Worm (Caenorhabditis elegans) whole organism, L1 larva: ENCODE results near the gene fbxa-67.

Experiments
- C04F5.9 ChIP-seq: sonication (generic microtip); optimal IDR thresholded peaks from 2 replicates; lab custom pipeline; 2016; ENCODE audit warnings: missing genetic modification characterization, missing compliant biosample characterization
- C16A3.4 ChIP-seq: fragments of 150-350 bp; optimal IDR thresholded peaks from 2 replicates; lab custom pipeline; 2014; ENCODE audit warnings: missing biosample characterization, missing genetic modification characterization
- C34B4.2 ChIP-seq: sonication (generic microtip); optimal IDR thresholded peaks from 2 replicates; lab custom pipeline; 2017; ENCODE audit warnings: mild to moderate bottlenecking, missing genetic modification characterization, missing compliant biosample characterization
- F16B12.6 ChIP-seq: fragments of 150-350 bp; optimal IDR thresholded peaks from 2 replicates; lab custom pipeline; 2014; ENCODE audit warnings: missing biosample characterization, missing genetic modification characterization
- Y116A8C.19 ChIP-seq: sonication (generic microtip); optimal IDR thresholded peaks from 2 replicates; lab custom pipeline; 2016; ENCODE audit warnings: missing compliant biosample characterization, missing genetic modification characterization, borderline replicate concordance
- alr-1 ChIP-seq: fragments of 200-800 bp; sonication (Bioruptor generic); optimal IDR thresholded peaks from 2 replicates; lab custom pipeline; 2018; ENCODE audit warnings: borderline replicate concordance, mild to moderate bottlenecking, missing genetic modification characterization, missing compliant biosample characterization
- aly-2 ChIP-seq: fragments of 150-350 bp; optimal IDR thresholded peaks from 2 replicates; lab custom pipeline; 2014; ENCODE audit warnings: missing biosample characterization, missing genetic modification characterization
- dpl-1 ChIP-seq, 3 experiments: fragments of 150-350 bp in 2 of 3; sonication (generic microtip) in 1 of 3; optimal IDR thresholded peaks; 2 replicates each; lab custom pipeline; 2014 to 2017; ENCODE audit warnings: missing biosample characterization in 3 of 3, missing genetic modification characterization in 3 of 3, missing genetic modification reagents in 3 of 3
- dsc-1 ChIP-seq: sonication (generic microtip); optimal IDR thresholded peaks from 2 replicates; lab custom pipeline; 2016; ENCODE audit warnings: mild to moderate bottlenecking, missing genetic modification characterization, missing compliant biosample characterization
- egl-13 ChIP-seq: sonication (generic microtip); optimal IDR thresholded peaks from 2 replicates; lab custom pipeline; 2016; ENCODE audit warnings: missing genotype, missing genetic modification reagents, missing genetic modification characterization, missing compliant biosample characterization
- egl-27 ChIP-seq, 2 experiments: fragments of 150-350 bp in 1 of 2; sonication (generic microtip); optimal IDR thresholded peaks; 3 replicates each; lab custom pipeline; 2017 to 2018; ENCODE audit warnings: missing biosample characterization in 2 of 2, missing genetic modification characterization in 2 of 2, missing genetic modification reagents in 2 of 2
- elt-2 ChIP-seq: sonication (generic microtip); optimal IDR thresholded peaks from 2 replicates; lab custom pipeline; 2016; ENCODE audit warnings: missing genetic modification characterization, mild to moderate bottlenecking, inconsistent platforms, missing compliant biosample characterization, missing genetic modification reagents
- ets-5 ChIP-seq: fragments of 200-800 bp; sonication (Bioruptor generic); IDR thresholded peaks from 2 replicates; pipeline ENCODE4 v1.3.6; 2022; ENCODE audit warnings: missing genetic modification characterization, missing compliant biosample characterization
- hlh-4 ChIP-seq: sonication (generic microtip); optimal IDR thresholded peaks from 2 replicates; lab custom pipeline; 2016; ENCODE audit warnings: mild to moderate bottlenecking, missing genetic modification characterization, missing compliant biosample characterization
- jun-1 ChIP-seq: fragments of 150-350 bp; optimal IDR thresholded peaks from 2 replicates; lab custom pipeline; 2014; ENCODE audit warnings: missing biosample characterization, missing genetic modification reagents, missing genetic modification characterization
- lin-13 ChIP-seq: fragments of 150-350 bp; optimal IDR thresholded peaks from 2 replicates; lab custom pipeline; 2014; ENCODE audit warnings: missing biosample characterization, missing genetic modification reagents, missing genetic modification characterization
- lin-14 ChIP-seq: fragments of 200-800 bp; sonication (Bioruptor generic); optimal IDR thresholded peaks from 2 replicates; lab custom pipeline; 2018; ENCODE audit warnings: mild to moderate bottlenecking, missing genetic modification characterization, moderate library complexity, missing compliant biosample characterization
- lin-39 ChIP-seq: fragments of 150-350 bp; optimal IDR thresholded peaks from 2 replicates; lab custom pipeline; 2014; ENCODE audit warnings: missing biosample characterization, missing genetic modification reagents, missing genetic modification characterization
- lir-3 ChIP-seq: sonication (generic microtip); optimal IDR thresholded peaks from 2 replicates; lab custom pipeline; 2016; ENCODE audit warnings: mild to moderate bottlenecking, missing genetic modification characterization, moderate library complexity, missing compliant biosample characterization; ENCODE audit not compliant: poor library complexity
- lsy-2 ChIP-seq, 2 experiments: fragments of 150-350 bp; optimal IDR thresholded peaks; 2 replicates each; lab custom pipeline; 2014; ENCODE audit warnings: missing biosample characterization in 2 of 2, missing genetic modification characterization in 2 of 2
- mab-9 ChIP-seq: fragments of 200-800 bp; sonication (Bioruptor generic); IDR thresholded peaks from 2 replicates; pipeline ENCODE4 v1.3.6; 2022; ENCODE audit warnings: missing genetic modification reagents, missing genetic modification characterization, missing compliant biosample characterization
- mdl-1 ChIP-seq, 2 experiments: fragments of 150-350 bp; optimal IDR thresholded peaks; 2 replicates each; lab custom pipeline; 2014 to 2017; ENCODE audit warnings: missing biosample characterization in 2 of 2, missing genetic modification characterization in 2 of 2, inconsistent platforms in 1 of 2
- mep-1 ChIP-seq: fragments of 150-350 bp; optimal IDR thresholded peaks from 2 replicates; lab custom pipeline; 2014; ENCODE audit warnings: missing biosample characterization, missing genetic modification characterization
- nhr-12 ChIP-seq: sonication (generic microtip); optimal IDR thresholded peaks from 2 replicates; lab custom pipeline; 2017; ENCODE audit warnings: missing biosample characterization, missing genetic modification characterization
- nhr-237 ChIP-seq: fragments of 150-350 bp; optimal IDR thresholded peaks from 2 replicates; lab custom pipeline; 2014; ENCODE audit warnings: missing biosample characterization, missing genetic modification characterization
- nhr-76 ChIP-seq: sonication (generic microtip); optimal IDR thresholded peaks from 2 replicates; lab custom pipeline; 2017; ENCODE audit warnings: missing biosample characterization, missing genetic modification characterization
- nhr-77 ChIP-seq: fragments of 150-350 bp; optimal IDR thresholded peaks from 2 replicates; lab custom pipeline; 2014; ENCODE audit warnings: missing biosample characterization, missing genetic modification characterization
- nhr-85 ChIP-seq: sonication (generic microtip); peaks from one replicate; lab custom pipeline; 2016; ENCODE audit warnings: missing genetic modification characterization, inconsistent platforms, missing compliant biosample characterization
- pax-3 ChIP-seq: fragments of 200-800 bp; sonication (Bioruptor generic); optimal IDR thresholded peaks from 2 replicates; lab custom pipeline; 2018; ENCODE audit warnings: mild to moderate bottlenecking, missing genetic modification characterization, moderate library complexity, missing compliant biosample characterization
- rnt-1 ChIP-seq: sonication (generic microtip); optimal IDR thresholded peaks from 2 replicates; lab custom pipeline; 2016; ENCODE audit warnings: mild to moderate bottlenecking, missing genetic modification characterization, moderate library complexity, missing compliant biosample characterization
- sup-37 ChIP-seq: fragments of 200-800 bp; sonication (Bioruptor generic); optimal IDR thresholded peaks from 2 replicates; lab custom pipeline; 2018; ENCODE audit warnings: mild to moderate bottlenecking, missing genetic modification characterization, missing compliant biosample characterization
- swsn-7 ChIP-seq: sonication (generic microtip); optimal IDR thresholded peaks from 2 replicates; lab custom pipeline; 2016; ENCODE audit warnings: missing genetic modification characterization, missing compliant biosample characterization
- tlp-1 ChIP-seq: fragments of 150-350 bp; optimal IDR thresholded peaks from 2 replicates; lab custom pipeline; 2014; ENCODE audit warnings: missing biosample characterization, missing genetic modification characterization
- unc-30 ChIP-seq: sonication (generic microtip); optimal IDR thresholded peaks from 2 replicates; lab custom pipeline; 2017; ENCODE audit warnings: missing biosample characterization, missing genetic modification characterization
- unc-62 ChIP-seq: fragments of 150-350 bp; optimal IDR thresholded peaks from 2 replicates; lab custom pipeline; 2014; ENCODE audit warnings: missing biosample characterization, missing genetic modification reagents, missing genetic modification characterization
- vab-15 ChIP-seq: sonication (generic microtip); optimal IDR thresholded peaks from 2 replicates; lab custom pipeline; 2017; ENCODE audit warnings: missing genotype, mild to moderate bottlenecking, missing genetic modification characterization, missing compliant biosample characterization
- xbp-1 ChIP-seq: sonication (generic microtip); optimal IDR thresholded peaks from 2 replicates; lab custom pipeline; 2016; ENCODE audit warnings: missing genetic modification characterization, missing compliant biosample characterization
- zag-1 ChIP-seq: fragments of 150-350 bp; optimal IDR thresholded peaks from 2 replicates; lab custom pipeline; 2014; ENCODE audit warnings: missing biosample characterization, missing genetic modification characterization
- zip-4 ChIP-seq: fragments of 200-800 bp; sonication (Bioruptor generic); optimal IDR thresholded peaks from 2 replicates; lab custom pipeline; 2018; ENCODE audit warnings: mild to moderate bottlenecking, missing genetic modification characterization, moderate library complexity, missing compliant biosample characterization
- ztf-11 ChIP-seq, 2 experiments: sonication (generic microtip); optimal IDR thresholded peaks; 2 replicates each; lab custom pipeline; 2016 to 2017; ENCODE audit warnings: missing genetic modification characterization in 2 of 2, missing biosample characterization in 1 of 2, missing compliant biosample characterization in 1 of 2
- ztf-4 ChIP-seq: fragments of 150-350 bp; optimal IDR thresholded peaks from 2 replicates; lab custom pipeline; 2014; ENCODE audit warnings: missing biosample characterization, missing genetic modification characterization

Gene fbxa-67

DNA sequence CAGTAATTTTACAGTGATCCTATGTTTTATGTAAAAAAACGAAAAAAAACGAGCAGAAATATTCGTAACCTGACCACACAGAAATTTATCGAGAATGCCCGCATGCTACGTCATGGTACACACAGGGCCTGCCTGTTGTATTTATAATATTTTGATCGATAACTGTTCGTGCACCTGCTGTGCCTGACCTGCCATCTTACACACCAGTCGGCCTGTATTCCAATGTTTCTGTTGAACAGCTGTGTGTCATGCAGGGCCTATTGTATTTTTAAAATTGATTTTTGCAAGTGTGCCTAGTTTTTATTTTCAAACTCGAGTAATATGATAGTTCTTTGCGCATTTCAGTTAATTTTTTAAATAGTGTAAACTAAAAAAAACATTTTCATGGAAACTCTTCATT is 15.8 kb upstream of the fbxa-67 start:
- TF ChIP-seq nhr-12: no peak
- TF ChIP-seq jun-1: no peak
- no peak for TF ChIP-seq swsn-7 (tag; lab: Kevin White, UChicago)
- TF ChIP-seq Y116A8C.19: no peak
- TF ChIP-seq sup-37 (GFP tag; lab: Kevin White, UChicago): no peak

DNA sequence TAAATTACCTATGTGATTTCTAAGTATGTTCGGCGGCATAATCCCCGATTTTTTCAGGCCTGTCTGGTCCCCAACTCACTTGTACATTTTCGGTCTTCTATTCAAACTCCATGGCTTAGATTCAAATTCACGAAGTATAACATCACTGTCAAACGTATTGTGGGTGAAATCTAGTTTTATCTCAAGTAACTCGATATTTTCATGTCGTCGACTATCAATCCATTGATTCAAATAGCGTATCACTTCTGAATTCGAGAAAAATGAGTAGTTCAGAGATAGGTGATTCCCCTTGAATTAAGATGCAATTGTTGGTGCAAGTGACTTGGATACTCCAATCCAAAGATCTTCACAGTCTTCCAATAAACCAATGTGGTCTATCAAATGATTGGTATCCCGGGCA is 14.2 kb upstream of the fbxa-67 start:
- no peak for TF ChIP-seq lin-39 (tag; lab: Kevin White, UChicago)
- no peak for TF ChIP-seq C34B4.2 (tag; lab: Kevin White, UChicago)
- no peak for TF ChIP-seq nhr-76
- no peak for TF ChIP-seq zip-4 (GFP tag; lab: Kevin White, UChicago)
- TF ChIP-seq sup-37 (GFP tag; lab: Kevin White, UChicago): no peak
- no peak for TF ChIP-seq unc-62
- no peak for TF ChIP-seq vab-15 (tag; lab: Kevin White, UChicago)
- TF ChIP-seq nhr-237 (tag; lab: Kevin White, UChicago): no peak
- TF ChIP-seq hlh-4 (tag; lab: Kevin White, UChicago): no peak
- TF ChIP-seq tlp-1: no peak
- no peak for TF ChIP-seq pax-3 (tag; lab: Kevin White, UChicago)

DNA sequence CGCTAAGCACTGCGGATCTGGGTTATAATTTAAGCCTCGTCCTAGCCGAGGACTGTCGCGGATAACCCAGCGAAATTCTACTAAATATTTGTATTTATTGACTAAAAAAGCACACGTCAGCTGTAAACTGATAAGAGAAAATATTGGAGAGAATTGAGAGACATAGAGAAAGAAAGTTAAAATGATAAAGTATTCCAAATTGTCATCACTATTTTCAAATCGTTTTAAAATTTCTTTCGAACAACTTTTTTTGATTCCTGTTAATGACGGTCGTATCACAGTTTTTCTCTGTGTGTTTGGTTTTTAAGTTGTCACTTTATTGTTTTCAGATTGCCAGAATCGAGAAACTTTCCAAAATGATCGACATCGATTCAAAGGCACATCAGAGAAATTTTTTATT is 11.5 kb upstream of the fbxa-67 start, which contains the start of gene fbxa-51:
Gene fbxa-51 (plus strand): TSS at position 322 of the 400 bp plus-strand sequence.
- no peak for TF ChIP-seq aly-2
- TF ChIP-seq C04F5.9 (tag; lab: Kevin White, UChicago): no peak
- TF ChIP-seq egl-27 (tag; optimal IDR thresholded peaks at IDR 0.05; lab: Kevin White, UChicago): no peak
- no peak for TF ChIP-seq lin-39 (tag; lab: Kevin White, UChicago)

DNA sequence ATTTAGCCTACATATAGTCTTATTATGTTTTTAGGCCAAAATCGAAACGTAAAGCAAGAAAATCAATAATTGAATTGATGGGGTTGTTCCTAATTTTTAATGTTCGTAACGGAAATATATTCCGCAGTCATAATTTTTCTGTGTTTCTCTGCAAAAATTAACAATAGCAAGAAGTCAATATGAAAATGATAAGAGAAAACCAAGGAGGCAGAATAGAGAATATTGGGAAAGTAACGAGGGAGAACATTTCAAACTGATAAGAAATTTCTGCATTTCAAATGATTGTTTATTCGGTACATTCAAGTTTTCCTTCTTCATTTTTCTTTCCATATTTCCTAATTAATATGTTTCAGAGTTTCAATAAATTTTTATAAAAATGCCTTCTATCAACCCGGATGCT is 5.5 kb upstream of the fbxa-67 start, which contains the start of gene fbxa-54:
Gene fbxa-54 (plus strand): TSS at position 354 of the 400 bp plus-strand sequence.
- TF ChIP-seq elt-2 (peak; percentile 36), zag-1 (tag; lab: Kevin White, UChicago) (no peak)

DNA sequence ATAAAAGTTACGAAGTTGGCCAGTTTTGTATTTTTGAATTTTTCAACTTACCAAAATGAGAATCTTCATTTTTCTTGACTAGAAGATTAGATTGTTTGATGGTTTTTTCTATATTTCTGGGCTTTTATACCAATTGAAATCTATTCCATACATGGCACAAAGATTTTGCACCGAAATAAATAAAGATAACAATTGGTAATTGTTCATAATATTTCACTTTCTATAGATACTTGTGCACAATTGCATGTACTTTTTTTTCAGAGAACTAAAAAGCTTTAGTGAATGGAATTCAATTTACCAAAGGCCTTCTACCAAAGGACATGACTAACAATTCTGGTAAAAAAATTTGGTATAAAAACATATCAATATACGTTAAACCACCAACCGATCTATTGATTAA is 4.1 kb upstream of the fbxa-67 start, which contains the start of the genes T12B5.15 and T12B5.14:
Gene T12B5.15 (minus strand): TSS at position 101 of the 400 bp plus-strand sequence.
Gene T12B5.14 (plus strand): TSS at position 321 of the 400 bp plus-strand sequence.
- no peak for TF ChIP-seq ets-5

- TF ChIP-seq lin-14 (GFP tag; lab: Kevin White, UChicago): no peak
- no peak for TF ChIP-seq tlp-1
- no peak for TF ChIP-seq alr-1 (tag; lab: Kevin White, UChicago)
- no peak for TF ChIP-seq ztf-4 (tag; lab: Kevin White, UChicago)
- TF ChIP-seq unc-30: no peak
- TF ChIP-seq zag-1 (tag; lab: Kevin White, UChicago): no peak
- TF ChIP-seq lir-3 (tag; lab: Kevin White, UChicago): no peak
- TF ChIP-seq aly-2: no peak
- TF ChIP-seq lin-13 (GFP tag; lab: Kevin White, UChicago): no peak
- TF ChIP-seq sup-37 (GFP tag; lab: Kevin White, UChicago): no peak
- TF ChIP-seq F16B12.6 (tag; lab: Kevin White, UChicago): peak; percentile 87
- TF ChIP-seq hlh-4 (tag; lab: Kevin White, UChicago): no peak
- TF ChIP-seq ztf-11 (tag; optimal IDR thresholded peaks at IDR 0.05; lab: Kevin White, UChicago): no peak
- no peak for TF ChIP-seq xbp-1 (tag; lab: Kevin White, UChicago)
- TF ChIP-seq dpl-1 (GFP tag; optimal IDR thresholded peaks at IDR 0.05; lab: Kevin White, UChicago): peak in 2 of 3 experiments; percentile 37 to 54
- TF ChIP-seq lin-39 (tag; lab: Kevin White, UChicago): no peak
- no peak for TF ChIP-seq C34B4.2 (tag; lab: Kevin White, UChicago)
- no peak for TF ChIP-seq nhr-85 (tag; lab: Kevin White, UChicago)
- TF ChIP-seq mep-1: peak; percentile 51
- TF ChIP-seq mdl-1 (tag; optimal IDR thresholded peaks at IDR 0.05; lab: Kevin White, UChicago): no peak
- TF ChIP-seq lsy-2 (tag; optimal IDR thresholded peaks at IDR 0.05; lab: Kevin White, UChicago): peak; percentile 54 to 68
- no peak for TF ChIP-seq pax-3 (tag; lab: Kevin White, UChicago)
- TF ChIP-seq ets-5: no peak
- no peak for TF ChIP-seq C16A3.4 (tag; lab: Kevin White, UChicago)
- no peak for TF ChIP-seq mab-9
- TF ChIP-seq nhr-76: no peak
- no peak for TF ChIP-seq rnt-1 (tag; lab: Kevin White, UChicago)
- peak; percentile 25 for TF ChIP-seq dsc-1 (tag; lab: Kevin White, UChicago)
- no peak for TF ChIP-seq zip-4 (GFP tag; lab: Kevin White, UChicago)
- no peak for TF ChIP-seq nhr-77 (tag; lab: Kevin White, UChicago)
- no peak for TF ChIP-seq egl-13 (tag; lab: Kevin White, UChicago)
Observed at ce11 chrIII:952184-952583, 1.7 kb upstream of the fbxa-67 start, which contains the start of gene fbxa-10. Gene fbxa-10, plus strand, starts transcription at chrIII:952390.
